Worm (Caenorhabditis elegans) whole organism, L3 larva: Measurements from ENCODE around the gene Y57G11A.5.

ENCODE experiments used
- R02D3.7 ChIP-seq: fragments of 150-350 bp; optimal IDR thresholded peaks from 2 replicates; lab custom pipeline; 2014; ENCODE audit warnings: missing biosample characterization, missing genetic modification characterization
- ZK546.5 ChIP-seq: sonication (generic microtip); optimal IDR thresholded peaks from 2 replicates; lab custom pipeline; 2017; ENCODE audit warnings: missing biosample characterization, missing genetic modification characterization
- aly-2 ChIP-seq: fragments of 150-350 bp; optimal IDR thresholded peaks from 2 replicates; lab custom pipeline; 2014; ENCODE audit warnings: missing biosample characterization, missing genetic modification characterization
- ama-1 ChIP-seq: fragments of 150-350 bp; optimal IDR thresholded peaks from 2 replicates; lab custom pipeline; 2018
- ceh-16 ChIP-seq: sonication (generic microtip); optimal IDR thresholded peaks from 2 replicates; lab custom pipeline; 2017; ENCODE audit warnings: missing biosample characterization, missing genetic modification characterization
- ceh-82 ChIP-seq: fragments of 150-350 bp; optimal IDR thresholded peaks from 2 replicates; lab custom pipeline; 2014; ENCODE audit warnings: missing biosample characterization, missing genetic modification characterization
- ceh-9 ChIP-seq: sonication (generic microtip); optimal IDR thresholded peaks from 2 replicates; lab custom pipeline; 2018; ENCODE audit warnings: missing biosample characterization, missing genetic modification characterization
- daf-12 ChIP-seq: fragments of 150-350 bp; optimal IDR thresholded peaks from 2 replicates; lab custom pipeline; 2014; ENCODE audit warnings: missing biosample characterization, missing genetic modification reagents, missing genetic modification characterization
- egl-27 ChIP-seq: sonication (generic microtip); optimal IDR thresholded peaks from 4 replicates; lab custom pipeline; 2017; ENCODE audit warnings: missing biosample characterization, missing genetic modification reagents, missing genetic modification characterization
- egl-5 ChIP-seq: fragments of 150-350 bp; optimal IDR thresholded peaks from 2 replicates; lab custom pipeline; 2017; ENCODE audit warnings: missing biosample characterization, missing genetic modification reagents, missing genetic modification characterization, inconsistent platforms
- elt-1 ChIP-seq: fragments of 150-350 bp; optimal IDR thresholded peaks from 2 replicates; lab custom pipeline; 2014; ENCODE audit warnings: missing biosample characterization, missing genetic modification characterization
- elt-2 ChIP-seq: sonication (generic microtip); optimal IDR thresholded peaks from 2 replicates; lab custom pipeline; 2016; ENCODE audit warnings: missing genetic modification reagents, mild to moderate bottlenecking, missing genetic modification characterization, missing compliant biosample characterization
- elt-3 ChIP-seq, 3 experiments: fragments of 150-350 bp in 1 of 3; sonication (generic microtip) in 2 of 3; optimal IDR thresholded peaks; 2 replicates in 2 of 3; 4 replicates in 1 of 3; lab custom pipeline; 2014 to 2017; ENCODE audit warnings: missing biosample characterization in 3 of 3, missing genetic modification characterization in 3 of 3
- eor-1 ChIP-seq, 2 experiments: fragments of 150-350 bp; optimal IDR thresholded peaks; 2 replicates each; lab custom pipeline; 2014 to 2018; ENCODE audit warnings: missing biosample characterization in 2 of 2, missing genetic modification characterization in 2 of 2
- fkh-10 ChIP-seq: sonication (generic microtip); optimal IDR thresholded peaks from 2 replicates; lab custom pipeline; 2017; ENCODE audit warnings: missing biosample characterization, missing genetic modification reagents, missing genetic modification characterization
- fos-1 ChIP-seq: fragments of 150-350 bp; optimal IDR thresholded peaks from 2 replicates; lab custom pipeline; 2014; ENCODE audit warnings: missing biosample characterization, missing genetic modification characterization
- hmg-11 ChIP-seq: sonication (generic microtip); optimal IDR thresholded peaks from 2 replicates; lab custom pipeline; 2016; ENCODE audit warnings: missing genetic modification characterization, missing compliant biosample characterization
- jun-1 ChIP-seq: fragments of 150-350 bp; optimal IDR thresholded peaks from 2 replicates; lab custom pipeline; 2014; ENCODE audit warnings: missing biosample characterization, missing genetic modification reagents, missing genetic modification characterization
- lin-15B ChIP-seq: fragments of 150-350 bp; optimal IDR thresholded peaks from 2 replicates; lab custom pipeline; 2014; ENCODE audit warnings: missing biosample characterization, missing genetic modification characterization
- lin-39 ChIP-seq: fragments of 150-350 bp; optimal IDR thresholded peaks from 2 replicates; lab custom pipeline; 2018; ENCODE audit warnings: missing biosample characterization, missing genetic modification reagents, missing genetic modification characterization
- lsy-12 ChIP-seq: sonication (generic microtip); optimal IDR thresholded peaks from 2 replicates; lab custom pipeline; 2016; ENCODE audit warnings: mild to moderate bottlenecking, missing genetic modification characterization, missing compliant biosample characterization
- mdl-1 ChIP-seq: fragments of 150-350 bp; optimal IDR thresholded peaks from 2 replicates; lab custom pipeline; 2014; ENCODE audit warnings: missing biosample characterization, missing genetic modification characterization
- mml-1 ChIP-seq: fragments of 150-350 bp; sonication (generic microtip); optimal IDR thresholded peaks from 3 replicates; lab custom pipeline; 2014; ENCODE audit warnings: missing biosample characterization, missing genetic modification characterization
- nfya-1 ChIP-seq: sonication (generic microtip); optimal IDR thresholded peaks from 2 replicates; lab custom pipeline; 2017; ENCODE audit warnings: missing genetic modification characterization, mild to moderate bottlenecking, missing compliant biosample characterization, antibody characterized with exemption, moderate library complexity; ENCODE audit not compliant: insufficient read depth
- nhr-11 ChIP-seq: fragments of 150-350 bp; optimal IDR thresholded peaks from 2 replicates; lab custom pipeline; 2014; ENCODE audit warnings: missing biosample characterization, missing genetic modification characterization
- nhr-12 ChIP-seq: fragments of 150-350 bp; optimal IDR thresholded peaks from 2 replicates; lab custom pipeline; 2014; ENCODE audit warnings: missing biosample characterization, missing genetic modification characterization
- nhr-23 ChIP-seq: fragments of 150-350 bp; optimal IDR thresholded peaks from 2 replicates; lab custom pipeline; 2014; ENCODE audit warnings: missing biosample characterization, missing genetic modification reagents, missing genetic modification characterization
- nhr-237 ChIP-seq: fragments of 150-350 bp; optimal IDR thresholded peaks from 2 replicates; lab custom pipeline; 2014; ENCODE audit warnings: missing biosample characterization, missing genetic modification characterization
- nhr-25 ChIP-seq: sonication (generic microtip); optimal IDR thresholded peaks from 2 replicates; lab custom pipeline; 2017; ENCODE audit warnings: missing biosample characterization, missing genetic modification characterization
- nhr-28 ChIP-seq: fragments of 150-350 bp; optimal IDR thresholded peaks from 2 replicates; lab custom pipeline; 2014; ENCODE audit warnings: missing biosample characterization, missing genetic modification characterization
- nhr-43 ChIP-seq: sonication (generic microtip); optimal IDR thresholded peaks from 2 replicates; lab custom pipeline; 2016; ENCODE audit warnings: mild to moderate bottlenecking, missing genetic modification characterization, missing compliant biosample characterization; ENCODE audit not compliant: poor library complexity, severe bottlenecking
- nhr-67 ChIP-seq: fragments of 150-350 bp; optimal IDR thresholded peaks from 2 replicates; lab custom pipeline; 2014; ENCODE audit warnings: missing biosample characterization, missing genetic modification characterization
- nhr-76 ChIP-seq: fragments of 150-350 bp; sonication (generic microtip); optimal IDR thresholded peaks from 5 replicates; lab custom pipeline; 2014; ENCODE audit warnings: missing biosample characterization, missing genetic modification characterization
- pha-4 ChIP-seq: fragments of 150-350 bp; optimal IDR thresholded peaks from 2 replicates; lab custom pipeline; 2014; ENCODE audit warnings: missing biosample characterization, missing genetic modification reagents, missing genetic modification characterization
- sea-2 ChIP-seq: fragments of 150-350 bp; sonication (generic microtip); optimal IDR thresholded peaks from 4 replicates; lab custom pipeline; 2014; ENCODE audit warnings: missing biosample characterization, missing genetic modification reagents, missing genetic modification characterization
- skn-1 ChIP-seq: fragments of 150-350 bp; optimal IDR thresholded peaks from 2 replicates; lab custom pipeline; 2014; ENCODE audit warnings: missing biosample characterization, missing genetic modification characterization
- snpc-4 ChIP-seq: fragments of 150-350 bp; optimal IDR thresholded peaks from 2 replicates; lab custom pipeline; 2014; ENCODE audit warnings: missing biosample characterization, missing genetic modification characterization
- tbx-2 ChIP-seq: sonication (generic microtip); optimal IDR thresholded peaks from 2 replicates; lab custom pipeline; 2016; ENCODE audit warnings: mild to moderate bottlenecking, missing genetic modification characterization, missing compliant biosample characterization
- unc-39 ChIP-seq: sonication (generic microtip); optimal IDR thresholded peaks from 4 replicates; lab custom pipeline; 2017; ENCODE audit warnings: missing biosample characterization, missing genetic modification characterization
- unc-62 ChIP-seq: fragments of 150-350 bp; sonication (generic microtip); optimal IDR thresholded peaks from 4 replicates; lab custom pipeline; 2014; ENCODE audit warnings: missing biosample characterization, missing genetic modification reagents, missing genetic modification characterization
- zag-1 ChIP-seq: fragments of 150-350 bp; optimal IDR thresholded peaks from 2 replicates; lab custom pipeline; 2014; ENCODE audit warnings: missing biosample characterization, missing genetic modification characterization
- ztf-4 ChIP-seq: fragments of 150-350 bp; optimal IDR thresholded peaks from 2 replicates; lab custom pipeline; 2014; ENCODE audit warnings: missing biosample characterization, missing genetic modification characterization

Y57G11A.5 gene

DNA sequence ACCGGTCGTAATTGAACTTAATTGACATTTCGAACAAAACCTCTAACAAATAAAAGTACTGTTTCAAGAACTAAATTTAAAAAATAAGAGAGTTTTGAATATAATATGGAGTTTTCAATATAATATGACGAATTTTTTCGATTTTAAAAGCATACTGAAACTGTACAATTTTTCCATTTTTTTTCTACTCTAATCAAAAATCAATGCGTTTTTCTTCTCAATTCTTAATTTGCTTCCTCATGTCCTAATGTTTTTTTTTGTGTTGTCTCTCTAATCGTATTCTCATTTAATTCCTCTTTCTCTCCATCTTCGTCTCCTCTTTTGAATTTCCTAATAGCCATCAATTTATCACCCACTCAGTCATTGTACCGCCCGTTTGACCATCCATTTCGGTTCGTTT is 30.3 kb downstream of the Y57G11A.5 start, which contains the start of gene Y57G11A.4:
Gene Y57G11A.4 (plus strand): TSS at position 301 of the 400 bp plus-strand sequence.
- TF ChIP-seq ZK546.5 (tag; lab: Kevin White, UChicago) (no peak), ceh-9 (tag; lab: Kevin White, UChicago) (no peak), hmg-11 (tag; lab: Kevin White, UChicago) (no peak), ceh-82 (no peak), unc-39 (no peak)

DNA sequence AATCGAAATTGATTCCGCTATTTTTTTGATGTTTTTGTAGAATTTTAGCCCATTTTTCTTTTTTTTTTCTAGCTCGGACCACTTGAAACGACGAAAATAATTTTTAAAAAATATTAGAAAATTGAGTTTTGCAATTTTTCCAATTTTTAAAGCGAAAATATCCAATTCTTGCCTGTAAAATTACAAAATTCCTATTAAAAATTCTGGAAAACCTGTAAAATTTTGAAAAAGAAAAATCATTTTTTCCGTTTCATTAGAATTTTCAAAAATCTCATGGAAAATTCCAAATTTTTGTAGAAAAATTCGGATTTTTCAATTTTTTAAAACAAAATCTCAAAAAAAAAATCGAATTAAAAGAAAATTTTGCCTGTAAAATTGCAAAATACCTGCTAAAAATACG is 43.3 kb downstream of the Y57G11A.5 start:
- TF ChIP-seq ztf-4 (tag; lab: Kevin White, UChicago) = no peak
- TF ChIP-seq fkh-10 (GFP tag; lab: Kevin White, UChicago) = no peak
- TF ChIP-seq hmg-11 (tag; lab: Kevin White, UChicago) = no peak

DNA sequence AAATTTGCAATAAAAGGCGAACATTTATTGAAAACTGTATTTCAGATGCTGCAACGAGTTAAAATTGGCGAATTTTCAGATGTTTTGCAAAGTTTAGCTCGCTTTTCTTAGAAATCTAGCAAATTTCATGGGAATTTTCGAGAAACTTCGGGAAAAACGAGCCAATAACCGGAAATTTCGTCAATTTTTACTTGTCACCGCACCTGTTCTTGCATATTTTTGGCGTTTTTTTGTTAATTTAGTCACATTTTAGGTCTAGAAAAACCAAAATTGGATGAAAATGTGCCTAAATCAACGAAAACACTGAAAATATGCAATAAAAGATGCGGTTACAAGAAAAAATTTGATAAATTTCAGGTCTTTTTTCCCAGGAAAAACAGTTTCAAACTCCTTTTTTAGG is 45.5 kb downstream of the Y57G11A.5 start:
- TF ChIP-seq snpc-4 = no peak
- no peak for TF ChIP-seq unc-62 (GFP tag; lab: Kevin White, UChicago)
- no peak for TF ChIP-seq nhr-23
- no peak for TF ChIP-seq skn-1 (tag; lab: Kevin White, UChicago)
- TF ChIP-seq egl-27 = no peak
- no peak for TF ChIP-seq hmg-11 (tag; lab: Kevin White, UChicago)
- TF ChIP-seq ceh-16 (tag; lab: Kevin White, UChicago) = no peak
- TF ChIP-seq nhr-237 = no peak
- no peak for TF ChIP-seq aly-2
- TF ChIP-seq mdl-1 (tag; lab: Kevin White, UChicago) = no peak
- no peak for TF ChIP-seq nhr-12
- TF ChIP-seq ztf-4 (tag; lab: Kevin White, UChicago) = no peak
- no peak for TF ChIP-seq daf-12 (tag; lab: Kevin White, UChicago)

DNA sequence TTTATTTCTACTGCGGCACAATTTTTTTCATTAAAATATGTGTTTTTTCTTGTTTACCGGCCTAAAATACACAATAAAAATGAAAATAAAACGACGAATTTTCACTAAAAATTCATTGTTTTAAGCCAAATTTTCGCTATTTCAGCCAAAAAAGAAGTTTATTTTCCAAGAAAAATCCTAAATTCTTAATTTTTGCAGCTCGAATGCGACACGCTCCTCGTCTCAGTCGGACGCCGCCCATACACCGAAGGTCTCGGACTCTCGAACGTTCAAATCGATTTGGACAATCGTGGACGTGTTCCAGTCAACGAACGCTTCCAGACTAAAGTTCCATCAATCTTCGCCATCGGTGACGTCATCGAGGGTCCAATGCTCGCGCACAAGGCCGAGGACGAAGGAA is 46.3 kb downstream of the Y57G11A.5 start:
- TF ChIP-seq elt-3 (tag; optimal IDR thresholded peaks at IDR 0.05; lab: Kevin White, UChicago) = no peak
- no peak for TF ChIP-seq ztf-4 (tag; lab: Kevin White, UChicago)
- no peak for TF ChIP-seq ceh-82
- no peak for TF ChIP-seq pha-4 (tag; lab: Kevin White, UChicago)
- no peak for TF ChIP-seq daf-12 (tag; lab: Kevin White, UChicago)
- TF ChIP-seq unc-62 (GFP tag; lab: Kevin White, UChicago) = no peak
- TF ChIP-seq nhr-28 (tag; lab: Kevin White, UChicago) = no peak
- TF ChIP-seq elt-1 (tag; lab: Kevin White, UChicago) = no peak
- TF ChIP-seq nhr-11 (tag; lab: Kevin White, UChicago) = no peak
- no peak for TF ChIP-seq nfya-1 (tag; lab: Kevin White, UChicago)
- TF ChIP-seq nhr-76 = no peak
- TF ChIP-seq fos-1 = no peak
- TF ChIP-seq nhr-67 (tag; lab: Kevin White, UChicago) = no peak
- no peak for TF ChIP-seq unc-39
- no peak for TF ChIP-seq sea-2 (GFP tag; lab: Kevin White, UChicago)

DNA sequence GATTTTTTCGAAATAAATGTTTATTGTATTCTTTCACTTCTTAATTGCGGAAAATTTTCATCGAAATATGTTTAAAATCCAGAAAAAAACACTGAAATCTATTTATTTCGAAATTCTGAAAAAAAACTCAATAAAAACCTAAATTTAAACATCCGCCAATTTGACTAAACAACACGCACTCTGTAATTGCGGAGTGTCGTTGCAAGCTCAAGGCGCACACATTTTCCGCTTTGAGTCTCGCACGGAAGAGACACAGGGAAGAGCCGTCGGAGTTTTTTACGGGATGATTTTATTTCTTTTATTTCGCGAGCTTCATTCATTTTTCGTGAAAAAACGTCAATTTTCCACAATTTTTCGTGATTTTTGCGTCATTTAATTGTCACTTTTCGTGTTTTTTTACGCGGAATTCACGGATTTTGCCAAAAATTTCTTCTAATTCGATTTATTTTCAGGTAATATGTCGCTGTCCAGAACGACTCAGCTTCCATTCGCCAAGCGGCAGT is 48.2 kb downstream of the Y57G11A.5 start, which contains the start of gene dld-1:
Gene dld-1 (plus strand): TSS at position 453 of the 503 bp plus-strand sequence.
- TF ChIP-seq nhr-25 (tag; lab: Kevin White, UChicago) (peak; percentile 97), snpc-4 (peak; percentile 92), zag-1 (tag; lab: Kevin White, UChicago) (peak; percentile 34), lin-39 (tag; lab: Kevin White, UChicago) (peak; percentile 100), elt-2 (tag; lab: Kevin White, UChicago) (peak; percentile 68), egl-5 (tag; lab: Kevin White, UChicago) (peak; percentile 100), elt-1 (tag; lab: Kevin White, UChicago) (peak; percentile 69), elt-3 (tag; optimal IDR thresholded peaks at IDR 0.05; lab: Kevin White, UChicago) (peak in 2 of 3 experiments; percentile 12 to 46), nfya-1 (tag; lab: Kevin White, UChicago) (peak; percentile 99), tbx-2 (peak; percentile 64), pha-4 (tag; lab: Kevin White, UChicago) (peak; percentile 99), ztf-4 (tag; lab: Kevin White, UChicago) (no peak), ZK546.5 (tag; lab: Kevin White, UChicago) (peak; percentile 18), skn-1 (tag; lab: Kevin White, UChicago) (peak; percentile 91), nhr-11 (tag; lab: Kevin White, UChicago) (peak; percentile 73), R02D3.7 (tag; lab: Kevin White, UChicago) (peak; percentile 99), ama-1 (lab: Kevin White, UChicago) (peak; percentile 65), ceh-9 (tag; lab: Kevin White, UChicago) (no peak), ceh-16 (tag; lab: Kevin White, UChicago) (peak; percentile 51), mml-1 (tag; lab: Kevin White, UChicago) (no peak), nhr-12 (no peak), nhr-23 (peak; percentile 99), lsy-12 (peak; percentile 72), fkh-10 (GFP tag; lab: Kevin White, UChicago) (peak; percentile 93), nhr-43 (tag; lab: Kevin White, UChicago) (peak; percentile 89), hmg-11 (tag; lab: Kevin White, UChicago) (peak; percentile 98), lin-15B (peak; percentile 99), daf-12 (tag; lab: Kevin White, UChicago) (no peak), jun-1 (tag; lab: Kevin White, UChicago) (peak; percentile 91), eor-1 (tag; optimal IDR thresholded peaks at IDR 0.05; lab: Kevin White, UChicago) (no peak), nhr-67 (tag; lab: Kevin White, UChicago) (peak; percentile 50), nhr-76 (no peak)
